Worm (Caenorhabditis elegans) whole organism, L2 larva: ENCODE results near the gene set-12.

Experiments
- C34F6.9 ChIP-seq: fragments of 150-350 bp; optimal IDR thresholded peaks from 2 replicates; lab custom pipeline; 2014; ENCODE audit warnings: missing biosample characterization, missing genetic modification characterization
- egl-27 ChIP-seq: sonication (generic microtip); optimal IDR thresholded peaks from 3 replicates; lab custom pipeline; 2017; ENCODE audit warnings: missing biosample characterization, missing genetic modification reagents, missing genetic modification characterization
- elt-1 ChIP-seq: fragments of 150-350 bp; optimal IDR thresholded peaks from 2 replicates; lab custom pipeline; 2014; ENCODE audit warnings: missing biosample characterization, missing genetic modification characterization
- elt-3 ChIP-seq: sonication (generic microtip); optimal IDR thresholded peaks from 2 replicates; lab custom pipeline; 2017; ENCODE audit warnings: missing biosample characterization, missing genetic modification characterization
- gmeb-1 ChIP-seq: fragments of 150-350 bp; optimal IDR thresholded peaks from 2 replicates; lab custom pipeline; 2014; ENCODE audit warnings: missing biosample characterization, missing genetic modification characterization
- lin-11 ChIP-seq: fragments of 150-350 bp; sonication (generic microtip); optimal IDR thresholded peaks from 2 replicates; lab custom pipeline; 2014; ENCODE audit warnings: missing biosample characterization, missing genetic modification characterization, inconsistent platforms, mixed read lengths
- lin-13 ChIP-seq: fragments of 150-350 bp; optimal IDR thresholded peaks from 2 replicates; lab custom pipeline; 2014; ENCODE audit warnings: missing biosample characterization, missing genetic modification reagents, missing genetic modification characterization
- lin-39 ChIP-seq: fragments of 150-350 bp; optimal IDR thresholded peaks from 2 replicates; lab custom pipeline; 2014; ENCODE audit warnings: missing biosample characterization, missing genetic modification reagents, missing genetic modification characterization
- lsy-2 ChIP-seq, 2 experiments: fragments of 150-350 bp in 1 of 2; sonication (generic microtip) in 1 of 2; optimal IDR thresholded peaks; 2 replicates each; lab custom pipeline; 2014 to 2017; ENCODE audit warnings: missing biosample characterization in 2 of 2, missing genetic modification characterization in 2 of 2
- nhr-11 ChIP-seq: fragments of 150-350 bp; optimal IDR thresholded peaks from 2 replicates; lab custom pipeline; 2014; ENCODE audit warnings: missing biosample characterization, missing genetic modification characterization
- nhr-237 ChIP-seq: fragments of 150-350 bp; optimal IDR thresholded peaks from 2 replicates; lab custom pipeline; 2014; ENCODE audit warnings: missing biosample characterization, missing genetic modification characterization
- unc-39 ChIP-seq: fragments of 150-350 bp; optimal IDR thresholded peaks from 2 replicates; lab custom pipeline; 2014; ENCODE audit warnings: missing biosample characterization, missing genetic modification characterization
- ztf-4 ChIP-seq: fragments of 150-350 bp; optimal IDR thresholded peaks from 2 replicates; lab custom pipeline; 2014; ENCODE audit warnings: missing biosample characterization, missing genetic modification characterization

DNA sequence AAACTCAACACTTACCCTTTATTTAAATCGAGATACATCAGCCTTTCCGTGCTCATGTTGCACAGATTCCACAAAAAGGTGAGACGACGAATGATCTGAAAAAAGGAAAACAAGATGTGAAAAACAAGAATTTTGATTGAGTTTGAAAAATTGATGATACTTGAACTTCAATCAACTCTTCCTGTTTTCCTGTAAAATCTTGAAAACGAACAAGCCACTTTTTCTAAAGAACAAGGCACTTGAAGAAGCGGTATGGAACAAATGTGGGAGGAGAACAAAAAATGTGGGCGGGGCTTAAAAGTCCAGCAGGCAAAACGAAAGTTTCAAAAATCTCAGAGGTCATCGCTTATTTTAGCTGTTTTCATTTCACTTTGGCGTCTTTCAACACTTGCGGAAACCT, 29.0 kb downstream of the set-12 start, which contains the start of gene kvs-1:
- no peak for TF ChIP-seq egl-27
- TF ChIP-seq lin-13: no peak
- TF ChIP-seq C34F6.9 (tag; lab: Kevin White, UChicago): no peak
- TF ChIP-seq nhr-11 (tag; lab: Kevin White, UChicago): no peak
- TF ChIP-seq lin-11 (tag; lab: Kevin White, UChicago): no peak
- no peak for TF ChIP-seq gmeb-1 (tag; lab: Kevin White, UChicago)
- no peak for TF ChIP-seq nhr-237 (tag; lab: Kevin White, UChicago)
- TF ChIP-seq lsy-2 (tag; optimal IDR thresholded peaks at IDR 0.05; lab: Kevin White, UChicago): no peak
- TF ChIP-seq elt-1 (tag; lab: Kevin White, UChicago): no peak
- TF ChIP-seq elt-3 (tag; lab: Kevin White, UChicago): no peak
- TF ChIP-seq ztf-4 (tag; lab: Kevin White, UChicago): no peak
- TF ChIP-seq lin-39 (tag; lab: Kevin White, UChicago): no peak
- no peak for TF ChIP-seq unc-39 (tag; lab: Kevin White, UChicago)
